Worm (Caenorhabditis elegans): ENCODE results near the gene B0361.14.

Gene B0361.14

DNA sequence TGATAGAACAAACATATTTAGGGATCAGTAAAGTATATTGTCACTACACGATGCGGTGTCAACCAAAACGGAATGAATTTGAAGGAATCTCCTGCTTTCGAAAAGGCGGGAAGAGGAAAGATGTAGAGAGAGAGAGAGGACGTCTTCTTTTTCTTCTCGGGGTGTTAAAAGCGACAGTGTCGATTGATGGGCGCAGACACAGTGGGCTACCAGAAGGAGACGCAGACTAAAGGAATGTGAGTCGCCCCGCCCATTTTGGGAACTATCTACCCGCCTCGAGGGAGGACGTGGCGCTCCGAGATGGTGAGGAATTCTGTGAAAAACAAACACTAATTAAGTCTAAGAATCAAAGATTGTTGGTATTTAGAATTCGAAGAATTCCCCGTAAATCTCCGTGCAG is at the start of gene B0361.14, which contains the start of gene B0361.9:
Gene B0361.14 (minus strand): TSS at position 66 of the 400 bp plus-strand sequence.
Gene B0361.9 (minus strand): TSS at position 166 of the 400 bp plus-strand sequence.
- TF ChIP-seq lsy-2 (tag; optimal IDR thresholded peaks at IDR 0.05): no peak
- TF ChIP-seq cnd-1 (tag; optimal IDR thresholded peaks at IDR 0.05): no peak
- no peak for TF ChIP-seq elt-1 (tag; optimal IDR thresholded peaks at IDR 0.05; ENCODE audit: borderline replicate concordance, insufficient read depth)
- TF ChIP-seq mep-1 (tag; optimal IDR thresholded peaks at IDR 0.05): no peak
- TF ChIP-seq flh-1 (GFP tag; optimal IDR thresholded peaks at IDR 0.05): no peak
- TF ChIP-seq sem-2 (GFP tag; optimal IDR thresholded peaks at IDR 0.05): no peak
- TF ChIP-seq mab-5 (tag; optimal IDR thresholded peaks at IDR 0.05): no peak
- no peak for TF ChIP-seq blmp-1 (tag; optimal IDR thresholded peaks at IDR 0.05)
- no peak for TF ChIP-seq ceh-83 (GFP tag; optimal IDR thresholded peaks at IDR 0.05)
- no peak for TF ChIP-seq unc-120 (tag; optimal IDR thresholded peaks at IDR 0.05; ENCODE audit: poor library complexity, severe bottlenecking)
- TF ChIP-seq bed-3 (GFP tag; optimal IDR thresholded peaks at IDR 0.05): no peak
- TF ChIP-seq ceh-39 (tag; optimal IDR thresholded peaks at IDR 0.05): no peak
- no peak for TF ChIP-seq unc-39 (tag; optimal IDR thresholded peaks at IDR 0.05)
- TF ChIP-seq mls-2 (tag; optimal IDR thresholded peaks at IDR 0.05): no peak
- no peak for TF ChIP-seq nhr-28 (tag; optimal IDR thresholded peaks at IDR 0.05)
- TF ChIP-seq sptf-1 (tag; optimal IDR thresholded peaks at IDR 0.05): no peak
- TF ChIP-seq elt-3 (tag; optimal IDR thresholded peaks at IDR 0.05): no peak

DNA sequence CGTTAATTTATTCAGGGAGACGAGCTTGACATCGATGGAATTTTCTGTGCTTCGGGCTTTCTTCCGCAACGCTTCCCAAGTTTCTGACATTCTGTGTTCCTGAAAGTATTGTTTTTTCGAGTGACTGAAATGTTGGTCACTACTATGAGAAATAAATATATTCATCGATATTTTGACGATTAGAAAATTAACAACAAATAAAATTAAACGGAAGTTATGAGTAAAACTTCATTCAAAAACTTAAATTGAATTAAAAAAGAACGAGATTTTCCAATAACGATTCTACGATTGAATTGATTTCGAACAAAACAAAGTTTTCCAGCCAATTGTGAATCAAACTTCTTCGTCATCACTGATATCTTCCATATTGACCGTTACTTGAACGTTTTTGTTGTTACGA is 49.7 kb upstream of the B0361.14 start, which contains the start of gene gos-28:
Gene gos-28 (minus strand): TSS at position 101 of the 400 bp plus-strand sequence.
- TF ChIP-seq ceh-43 (GFP tag; optimal IDR thresholded peaks at IDR 0.05) (no peak), mep-1 (tag; optimal IDR thresholded peaks at IDR 0.05) (no peak)

- no peak for TF ChIP-seq unc-120 (tag; optimal IDR thresholded peaks at IDR 0.05; ENCODE audit: poor library complexity, severe bottlenecking)
- TF ChIP-seq ces-1 (GFP tag; optimal IDR thresholded peaks at IDR 0.05): no peak
- TF ChIP-seq unc-62 (GFP tag; optimal IDR thresholded peaks at IDR 0.05): no peak
- TF ChIP-seq ceh-43 (GFP tag; optimal IDR thresholded peaks at IDR 0.05): no peak
- TF ChIP-seq nhr-12 (tag; optimal IDR thresholded peaks at IDR 0.05): no peak
- no peak for TF ChIP-seq nhr-76 (tag; optimal IDR thresholded peaks at IDR 0.05)
- no peak for TF ChIP-seq M03D4.4 (tag; optimal IDR thresholded peaks at IDR 0.05)
- TF ChIP-seq pha-4 (tag; optimal IDR thresholded peaks at IDR 0.05): no peak
- no peak for TF ChIP-seq mab-5 (tag; optimal IDR thresholded peaks at IDR 0.05)
- TF ChIP-seq flh-1 (GFP tag; optimal IDR thresholded peaks at IDR 0.05): no peak
- no peak for TF ChIP-seq ceh-39 (tag; optimal IDR thresholded peaks at IDR 0.05)
- no peak for TF ChIP-seq ztf-11 (tag; optimal IDR thresholded peaks at IDR 0.05)
These were observed 47.7 kb upstream of the B0361.14 start, which contains the start of gene F08F8.7 for ce11 chrIII:7347049-7347448. Gene F08F8.7, minus strand, starts transcription at chrIII:7347149.

- no peak for TF ChIP-seq mls-2 (tag; optimal IDR thresholded peaks at IDR 0.05)
- no peak for TF ChIP-seq nhr-12 (tag; optimal IDR thresholded peaks at IDR 0.05)
- TF ChIP-seq unc-62 (GFP tag; optimal IDR thresholded peaks at IDR 0.05): no peak
- TF ChIP-seq sptf-1 (tag; optimal IDR thresholded peaks at IDR 0.05): no peak
- TF ChIP-seq nhr-2 (tag; optimal IDR thresholded peaks at IDR 0.05): no peak
- TF ChIP-seq lin-32 (GFP tag; optimal IDR thresholded peaks at IDR 0.05): no peak
- no peak for TF ChIP-seq elt-3 (tag; optimal IDR thresholded peaks at IDR 0.05)
- TF ChIP-seq ceh-43 (GFP tag; optimal IDR thresholded peaks at IDR 0.05): no peak
- TF ChIP-seq nhr-28 (tag; optimal IDR thresholded peaks at IDR 0.05): no peak
- TF ChIP-seq ceh-83 (GFP tag; optimal IDR thresholded peaks at IDR 0.05): no peak
- TF ChIP-seq bed-3 (GFP tag; optimal IDR thresholded peaks at IDR 0.05): no peak
- no peak for TF ChIP-seq cnd-1 (tag; optimal IDR thresholded peaks at IDR 0.05)
- no peak for TF ChIP-seq blmp-1 (tag; optimal IDR thresholded peaks at IDR 0.05)
- no peak for TF ChIP-seq ces-1 (GFP tag; optimal IDR thresholded peaks at IDR 0.05)
- TF ChIP-seq snpc-4 (tag; optimal IDR thresholded peaks at IDR 0.05): no peak
- TF ChIP-seq mab-5 (tag; optimal IDR thresholded peaks at IDR 0.05): no peak
- TF ChIP-seq sem-2 (GFP tag; optimal IDR thresholded peaks at IDR 0.05): no peak
- TF ChIP-seq elt-1 (tag; optimal IDR thresholded peaks at IDR 0.05; ENCODE audit: borderline replicate concordance, insufficient read depth): no peak
- TF ChIP-seq M03D4.4 (tag; optimal IDR thresholded peaks at IDR 0.05): no peak
These were observed 44.1 kb upstream of the B0361.14 start, which contains the start of gene F08F8.6 for ce11 chrIII:7343389-7343788. Gene F08F8.6, plus strand, starts transcription at chrIII:7343689.

DNA sequence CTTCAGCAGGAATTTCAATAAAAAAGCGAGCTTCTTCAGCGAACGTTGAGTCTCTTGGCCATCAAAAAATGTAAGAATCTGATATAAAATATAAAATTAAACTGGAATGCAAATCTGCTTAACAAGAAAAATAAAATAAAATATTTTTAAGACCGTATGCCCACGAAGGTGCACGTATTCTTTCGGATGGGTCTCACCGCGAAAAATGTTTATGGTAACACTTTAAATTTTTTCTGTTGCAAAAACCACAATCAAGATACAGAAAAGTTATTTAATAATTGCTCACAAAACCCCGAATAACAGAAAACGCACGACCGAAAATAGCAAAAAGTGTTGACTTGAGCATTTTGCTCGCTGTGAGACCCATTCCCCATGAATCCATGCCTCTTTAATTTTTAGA is 39.8 kb upstream of the B0361.14 start:
- TF ChIP-seq snpc-4 (tag; optimal IDR thresholded peaks at IDR 0.05) (no peak), ceh-39 (tag; optimal IDR thresholded peaks at IDR 0.05) (no peak), ceh-43 (GFP tag; optimal IDR thresholded peaks at IDR 0.05) (no peak), unc-62 (GFP tag; optimal IDR thresholded peaks at IDR 0.05) (no peak), nhr-76 (tag; optimal IDR thresholded peaks at IDR 0.05) (no peak), bed-3 (GFP tag; optimal IDR thresholded peaks at IDR 0.05) (no peak), hlh-1 (tag; optimal IDR thresholded peaks at IDR 0.05) (no peak), sptf-1 (tag; optimal IDR thresholded peaks at IDR 0.05) (no peak)

All from whole organism, mixed stage, embryonic.